Worm (Caenorhabditis elegans): ENCODE measurements around the gene srh-136.

Gene srh-136

ce11 chrV:16483681-16484080 is 13.7 kb downstream of the srh-136 start, which contains the start of gene srh-139:
srh-139 (plus strand) TSS chrV:16483981.
- no peak for TF ChIP-seq cog-1 (tag; optimal IDR thresholded peaks at IDR 0.05)
- no peak for TF ChIP-seq T22C8.4 (GFP tag; IDR thresholded peaks at IDR 0.05)
- no peak for TF ChIP-seq ztf-29 (GFP tag; IDR thresholded peaks at IDR 0.05)
- TF ChIP-seq med-1 (GFP tag; optimal IDR thresholded peaks at IDR 0.05; ENCODE audit: insufficient read depth) = no peak
- TF ChIP-seq tab-1 (GFP tag; IDR thresholded peaks at IDR 0.05) = no peak
- TF ChIP-seq ref-1 (GFP tag; conservative IDR thresholded peaks at IDR 0.05) = no peak
- no peak for TF ChIP-seq flt-1 (GFP tag; IDR thresholded peaks at IDR 0.05)
- TF ChIP-seq klf-2 (GFP tag; conservative IDR thresholded peaks at IDR 0.05) = no peak
- TF ChIP-seq ztf-23 (GFP tag; IDR thresholded peaks at IDR 0.05) = no peak

DNA sequence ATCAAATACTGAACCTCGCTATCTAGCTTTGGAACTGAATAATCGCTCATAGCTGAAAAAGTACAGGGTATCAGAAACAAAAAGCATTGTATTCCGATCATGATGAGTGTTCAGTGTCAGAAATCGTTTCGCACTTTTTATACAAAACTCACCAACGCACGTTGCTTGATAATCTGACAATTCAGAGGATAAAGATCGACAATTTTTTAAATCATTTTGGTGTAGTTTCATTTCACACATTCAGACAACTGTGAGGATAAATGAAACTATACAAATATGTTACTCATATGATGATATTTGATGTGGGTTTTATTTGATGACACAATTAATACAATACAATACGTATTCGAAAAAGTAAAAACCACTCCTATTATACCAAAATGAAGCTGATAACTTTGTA is 14.4 kb downstream of the srh-136 start, which contains the start of gene F57E7.2:
Gene F57E7.2 (minus strand): TSS at position 101 of the 400 bp plus-strand sequence.
- TF ChIP-seq ztf-29 (GFP tag; IDR thresholded peaks at IDR 0.05) (no peak), med-1 (GFP tag; optimal IDR thresholded peaks at IDR 0.05; ENCODE audit: insufficient read depth) (no peak), ztf-23 (GFP tag; IDR thresholded peaks at IDR 0.05) (no peak), klf-2 (GFP tag; conservative IDR thresholded peaks at IDR 0.05) (no peak), tab-1 (GFP tag; IDR thresholded peaks at IDR 0.05) (no peak), T22C8.4 (GFP tag; IDR thresholded peaks at IDR 0.05) (no peak), ref-1 (GFP tag; conservative IDR thresholded peaks at IDR 0.05) (no peak), flt-1 (GFP tag; IDR thresholded peaks at IDR 0.05) (no peak), cog-1 (tag; optimal IDR thresholded peaks at IDR 0.05) (no peak)

DNA sequence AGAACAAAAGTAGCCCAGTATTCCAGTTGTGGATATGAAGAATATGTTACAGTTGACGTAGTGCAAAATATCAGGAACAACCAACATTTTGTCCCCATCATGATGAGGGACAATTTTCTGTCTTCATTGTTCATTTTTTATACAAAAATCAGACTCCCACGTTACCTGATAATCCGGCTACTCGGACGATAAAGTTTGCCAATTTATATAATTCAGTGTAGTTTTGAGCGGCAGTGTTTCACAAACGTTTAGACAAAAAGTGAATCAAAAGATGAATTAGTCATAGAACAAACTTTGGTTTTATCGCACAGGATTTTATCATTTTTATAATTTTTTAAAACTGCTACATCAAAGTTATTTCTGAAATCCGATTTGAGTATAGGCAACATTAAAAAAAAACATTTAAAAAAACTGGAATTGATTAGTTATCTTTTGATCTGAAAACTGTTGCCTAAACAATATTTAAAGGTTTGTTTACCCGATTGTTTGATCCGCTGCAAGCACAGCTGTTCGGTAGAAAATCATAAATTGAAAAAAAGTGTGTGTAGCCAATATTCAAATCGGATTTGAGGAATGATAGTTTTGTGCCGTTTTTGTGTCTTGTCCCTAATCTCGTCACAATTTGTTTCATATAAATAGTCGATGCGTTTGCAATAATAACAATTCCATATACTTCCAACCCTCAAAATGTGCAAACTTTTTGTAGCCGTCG is 16.3 kb downstream of the srh-136 start, which contains the start of the genes F57E7.4 and spig-6:
Gene F57E7.4 (minus strand): TSS at position 101 of the 712 bp plus-strand sequence.
Gene spig-6 (plus strand): TSS at position 662 of the 712 bp plus-strand sequence.
- TF ChIP-seq ref-1 (GFP tag; conservative IDR thresholded peaks at IDR 0.05) = no peak
- TF ChIP-seq klf-2 (GFP tag; conservative IDR thresholded peaks at IDR 0.05) = no peak
- no peak for TF ChIP-seq cog-1 (tag; optimal IDR thresholded peaks at IDR 0.05)
- no peak for TF ChIP-seq ztf-23 (GFP tag; IDR thresholded peaks at IDR 0.05)

- TF ChIP-seq klf-2 (GFP tag; conservative IDR thresholded peaks at IDR 0.05) (no peak), flt-1 (GFP tag; IDR thresholded peaks at IDR 0.05) (no peak), T22C8.4 (GFP tag; IDR thresholded peaks at IDR 0.05) (no peak), cog-1 (tag; optimal IDR thresholded peaks at IDR 0.05) (no peak), tab-1 (GFP tag; IDR thresholded peaks at IDR 0.05) (no peak), ztf-29 (GFP tag; IDR thresholded peaks at IDR 0.05) (no peak), ref-1 (GFP tag; conservative IDR thresholded peaks at IDR 0.05) (no peak), ztf-23 (GFP tag; IDR thresholded peaks at IDR 0.05) (no peak), med-1 (GFP tag; optimal IDR thresholded peaks at IDR 0.05; ENCODE audit: insufficient read depth) (no peak)
These were observed 18.1 kb downstream of the srh-136 start, which contains the start of gene T08G3.11 for ce11 chrV:16479275-16479674. T08G3.11 (minus strand) TSS chrV:16479375.

DNA sequence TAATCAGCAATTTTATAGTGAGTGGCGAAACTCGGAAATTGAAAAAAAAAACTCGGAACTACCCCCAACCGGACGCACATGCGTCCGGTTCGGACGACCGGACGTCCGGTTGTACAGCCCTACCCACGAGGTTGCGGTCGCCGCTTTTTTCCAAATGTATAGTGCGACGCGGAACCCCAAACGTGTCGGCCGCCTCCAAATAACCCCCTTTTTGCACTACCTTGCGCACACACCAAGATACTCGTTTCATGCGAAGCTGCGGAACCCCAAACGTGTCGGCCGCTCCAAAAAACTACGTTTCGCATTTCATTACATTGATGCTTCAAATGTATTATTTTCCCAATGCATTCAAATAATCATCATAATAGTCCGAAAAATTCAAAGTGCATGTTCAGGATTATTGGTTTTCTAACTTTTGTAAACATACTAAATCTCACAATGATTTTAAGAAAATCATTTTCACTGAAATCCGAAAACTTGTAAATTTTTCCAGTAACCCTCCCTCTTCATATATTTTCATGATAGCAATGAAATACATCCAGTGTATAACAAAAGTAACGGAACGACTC is 25.3 kb downstream of the srh-136 start, which contains the start of gene srw-35:
Gene srw-35 (plus strand): TSS at position 519 of the 569 bp plus-strand sequence.
- TF ChIP-seq med-1 (GFP tag; optimal IDR thresholded peaks at IDR 0.05; ENCODE audit: insufficient read depth) = no peak
- TF ChIP-seq ztf-23 (GFP tag; IDR thresholded peaks at IDR 0.05) = no peak
- TF ChIP-seq flt-1 (GFP tag; IDR thresholded peaks at IDR 0.05) = no peak
- no peak for TF ChIP-seq klf-2 (GFP tag; conservative IDR thresholded peaks at IDR 0.05)
- TF ChIP-seq ztf-29 (GFP tag; IDR thresholded peaks at IDR 0.05) = no peak
- TF ChIP-seq ref-1 (GFP tag; conservative IDR thresholded peaks at IDR 0.05) = no peak
- TF ChIP-seq T22C8.4 (GFP tag; IDR thresholded peaks at IDR 0.05) = no peak
- TF ChIP-seq tab-1 (GFP tag; IDR thresholded peaks at IDR 0.05) = no peak

ce11 chrV:16470916-16471315 is 26.5 kb downstream of the srh-136 start, which contains the start of gene srh-138:
srh-138 (minus strand) TSS chrV:16471016.
- TF ChIP-seq klf-2 (GFP tag; conservative IDR thresholded peaks at IDR 0.05) (no peak), med-1 (GFP tag; optimal IDR thresholded peaks at IDR 0.05; ENCODE audit: insufficient read depth) (no peak), cog-1 (tag; optimal IDR thresholded peaks at IDR 0.05) (no peak)

DNA sequence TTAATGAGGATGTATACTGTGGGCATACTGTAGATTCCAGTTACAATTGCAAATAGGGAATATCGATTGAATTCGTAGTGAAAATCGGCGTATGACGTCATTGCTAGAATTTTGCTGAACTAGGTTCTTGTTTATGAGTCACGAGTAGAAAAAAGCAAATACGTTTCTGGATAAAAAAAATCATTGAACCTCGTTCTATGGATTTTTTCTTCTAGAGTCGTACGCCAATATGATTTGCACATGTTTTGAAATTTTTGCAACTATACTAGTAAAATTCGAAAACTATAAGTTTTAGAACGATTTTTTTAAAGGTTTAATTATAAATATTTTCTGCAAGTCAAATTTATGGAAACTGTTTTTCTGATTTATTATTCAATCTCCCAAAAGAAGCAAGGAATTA is 29.6 kb downstream of the srh-136 start, which contains the start of gene sru-44:
Gene sru-44 (minus strand): TSS at position 101 of the 400 bp plus-strand sequence.
- TF ChIP-seq med-1 (GFP tag; optimal IDR thresholded peaks at IDR 0.05; ENCODE audit: insufficient read depth) = no peak

ce11 chrV:16460866-16461265 is 36.5 kb downstream of the srh-136 start, which contains the start of gene srh-142:
srh-142 (minus strand) TSS chrV:16460966.
- TF ChIP-seq flt-1 (GFP tag; IDR thresholded peaks at IDR 0.05) = no peak
- no peak for TF ChIP-seq cog-1 (tag; optimal IDR thresholded peaks at IDR 0.05)
- no peak for TF ChIP-seq tab-1 (GFP tag; IDR thresholded peaks at IDR 0.05)

ce11 chrV:16459377-16459776 is 38.0 kb downstream of the srh-136 start:
- TF ChIP-seq med-1 (GFP tag; optimal IDR thresholded peaks at IDR 0.05; ENCODE audit: insufficient read depth) = no peak
- TF ChIP-seq ref-1 (GFP tag; conservative IDR thresholded peaks at IDR 0.05) = no peak
- TF ChIP-seq klf-2 (GFP tag; conservative IDR thresholded peaks at IDR 0.05) = no peak
- no peak for TF ChIP-seq tab-1 (GFP tag; IDR thresholded peaks at IDR 0.05)

- TF ChIP-seq T22C8.4 (GFP tag; IDR thresholded peaks at IDR 0.05) = no peak
- no peak for TF ChIP-seq ztf-29 (GFP tag; IDR thresholded peaks at IDR 0.05)
- no peak for TF ChIP-seq klf-2 (GFP tag; conservative IDR thresholded peaks at IDR 0.05)
- no peak for TF ChIP-seq flt-1 (GFP tag; IDR thresholded peaks at IDR 0.05)
- TF ChIP-seq ref-1 (GFP tag; conservative IDR thresholded peaks at IDR 0.05) = no peak
- no peak for TF ChIP-seq cog-1 (tag; optimal IDR thresholded peaks at IDR 0.05)
- TF ChIP-seq med-1 (GFP tag; optimal IDR thresholded peaks at IDR 0.05; ENCODE audit: insufficient read depth) = no peak
- TF ChIP-seq ztf-23 (GFP tag; IDR thresholded peaks at IDR 0.05) = no peak
- TF ChIP-seq tab-1 (GFP tag; IDR thresholded peaks at IDR 0.05) = no peak
These were observed 38.7 kb downstream of the srh-136 start, which contains the start of gene str-15 for ce11 chrV:16458714-16459113. str-15 (minus strand) TSS chrV:16458814.
